Fruit fly (Drosophila melanogaster) whole organism, prepupa: ENCODE measurements around the gene NimC1.
A peak's percentile ranks its signal among the peaks of the same experiment; 100 is the strongest.

Experiments
- CG10631 ChIP-seq: fragments of 200-800 bp; sonication (Bioruptor generic); optimal IDR thresholded peaks from 2 replicates; lab custom pipeline; 2016; ENCODE audit warnings: missing biosample characterization, missing genetic modification characterization
- CG16779 ChIP-seq: fragments of 200-800 bp; sonication (Bioruptor generic); optimal IDR thresholded peaks from 3 replicates; lab custom pipeline; 2017; ENCODE audit warnings: missing biosample characterization, mild to moderate bottlenecking, missing genetic modification characterization
- CG31627 ChIP-seq: fragments of 200-800 bp; sonication (Bioruptor generic); optimal IDR thresholded peaks from 3 replicates; lab custom pipeline; 2016; ENCODE audit warnings: missing biosample characterization, missing genetic modification characterization
- CG8632 ChIP-seq: fragments of 200-800 bp; sonication (Bioruptor generic); optimal IDR thresholded peaks from 3 replicates; lab custom pipeline; 2016; ENCODE audit warnings: missing biosample characterization, missing genetic modification characterization
- Lpt ChIP-seq: fragments of 200-800 bp; sonication (Bioruptor generic); optimal IDR thresholded peaks from 3 replicates; lab custom pipeline; 2016; ENCODE audit warnings: missing biosample characterization, missing genetic modification characterization
- dsx ChIP-seq: fragments of 200-800 bp; optimal IDR thresholded peaks from 3 replicates; lab custom pipeline; 2019; ENCODE audit warnings: missing biosample characterization, mild to moderate bottlenecking, missing genetic modification characterization, moderate library complexity; ENCODE audit not compliant: poor library complexity, severe bottlenecking
- net ChIP-seq: fragments of 200-800 bp; sonication (Bioruptor generic); optimal IDR thresholded peaks from 3 replicates; lab custom pipeline; 2016; ENCODE audit warnings: missing biosample characterization, missing genetic modification characterization
- topi ChIP-seq: fragments of 200-800 bp; sonication (Bioruptor generic); optimal IDR thresholded peaks from 3 replicates; lab custom pipeline; 2016; ENCODE audit warnings: missing biosample characterization, missing genetic modification characterization

DNA sequence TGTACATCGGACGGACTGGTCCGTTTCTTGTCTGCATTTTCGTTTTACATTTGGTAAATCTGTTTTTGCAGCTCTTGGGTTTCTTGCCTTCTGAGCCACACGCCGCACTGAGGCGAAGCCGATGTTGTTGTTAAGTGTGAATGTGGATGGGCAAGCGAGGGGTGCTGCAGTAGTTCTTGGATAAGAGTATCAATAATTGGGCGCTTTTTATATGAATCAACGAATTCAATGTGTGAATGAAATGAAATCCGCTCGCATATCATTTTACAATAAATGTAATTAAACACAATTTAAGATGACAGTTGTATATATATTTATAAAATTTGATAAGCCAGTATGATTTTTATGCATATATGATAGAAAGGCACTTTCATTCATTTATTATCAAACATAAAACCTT lies 48.1 kb downstream of the NimC1 start:
- TF ChIP-seq CG16779 (tag; lab: Kevin White, UChicago) (no peak), dsx (GFP tag; lab: Kevin White, UChicago) (no peak), CG31627 (GFP tag; lab: Kevin White, UChicago) (no peak), net (GFP tag; lab: Kevin White, UChicago) (peak; percentile 6), CG10631 (GFP tag; lab: Kevin White, UChicago) (no peak), CG8632 (GFP tag; lab: Kevin White, UChicago) (no peak), Lpt (GFP tag; lab: Kevin White, UChicago) (no peak), topi (GFP tag; lab: Kevin White, UChicago) (no peak)
